Fruit fly (Drosophila melanogaster): ENCODE results near the gene Obp28a.

dm6 chr2L:7526129-7526528, 29.0 kb upstream of the Obp28a start:
- no peak for TF ChIP-seq CG8478 (optimal IDR thresholded peaks at IDR 0.05)
- no peak for TF ChIP-seq CTCF (optimal IDR thresholded peaks at IDR 0.05)
